Fruit fly (Drosophila melanogaster): ENCODE results near the gene CG7443.

CG7443 gene

DNA sequence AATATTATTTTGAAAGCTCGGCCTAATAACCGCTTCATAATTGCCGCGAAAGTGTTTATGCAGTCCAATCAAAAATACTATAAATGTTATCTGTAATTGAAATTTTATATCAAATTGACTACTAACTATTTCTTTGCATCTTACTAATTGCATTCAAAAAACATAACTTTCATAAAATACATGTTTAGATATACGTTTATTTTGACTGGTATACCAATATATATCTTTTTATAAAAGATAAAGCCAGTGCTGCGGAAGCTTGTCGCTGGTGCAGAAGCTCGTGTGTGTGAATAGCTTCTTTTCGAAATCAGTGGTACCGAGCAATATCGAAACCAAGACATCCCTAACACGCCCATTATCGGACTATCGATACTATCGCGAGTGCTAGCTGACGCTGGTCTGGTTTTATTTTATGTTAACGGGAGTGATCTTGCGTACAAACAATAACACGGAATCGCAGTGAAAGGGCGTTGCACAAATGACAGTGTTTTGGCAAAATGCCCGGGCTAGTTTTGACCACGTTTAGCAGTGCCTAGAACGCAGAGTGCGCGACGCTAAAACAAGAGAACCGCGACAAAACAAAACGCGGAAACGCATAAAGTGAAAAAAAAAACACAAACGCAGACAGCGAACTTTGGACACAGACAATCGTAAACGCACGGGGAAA, 25.5 kb downstream of the CG7443 start, which contains the start of gene Atg13 (continued):
- no peak for TF ChIP-seq sima (GFP tag; optimal IDR thresholded peaks at IDR 0.05)
- peak; percentile 82 for TF ChIP-seq row (GFP tag; IDR thresholded peaks at IDR 0.05)
- peak; percentile 30 for TF ChIP-seq Mad (GFP tag; optimal IDR thresholded peaks at IDR 0.05)
- no peak for TF ChIP-seq CG10959 (GFP tag; IDR thresholded peaks at IDR 0.05)
- TF ChIP-seq CG43689 (GFP tag; IDR thresholded peaks at IDR 0.05): no peak
- no peak for TF ChIP-seq CG13624 (GFP tag; optimal IDR thresholded peaks at IDR 0.05)
- no peak for TF ChIP-seq CG11723 (GFP tag; optimal IDR thresholded peaks at IDR 0.05)
- TF ChIP-seq knrl (GFP tag; IDR thresholded peaks at IDR 0.05; ENCODE audit: partially characterized antibody): peak; percentile 73
- TF ChIP-seq lbe (GFP tag; optimal IDR thresholded peaks at IDR 0.05): no peak
- no peak for TF ChIP-seq CG7786 (GFP tag; optimal IDR thresholded peaks at IDR 0.05)
- no peak for TF ChIP-seq maf-S (GFP tag; optimal IDR thresholded peaks at IDR 0.05)
- TF ChIP-seq CG4617 (GFP tag; optimal IDR thresholded peaks at IDR 0.05; ENCODE audit: borderline replicate concordance): peak; percentile 51
- no peak for TF ChIP-seq CG14014 (GFP tag; IDR thresholded peaks at IDR 0.05)
- no peak for TF ChIP-seq shn (GFP tag; optimal IDR thresholded peaks at IDR 0.05)
- TF ChIP-seq hkb (optimal IDR thresholded peaks at IDR 0.05): peak; percentile 62
- TF ChIP-seq hkb (GFP tag; IDR thresholded peaks at IDR 0.05): 0 out of 2 replicates have a peak, but pooled peaks have one; percentile 11
- no peak for TF ChIP-seq Ada2b (GFP tag; IDR thresholded peaks at IDR 0.05)
- TF ChIP-seq yki (optimal IDR thresholded peaks at IDR 0.05): no peak
- no peak for TF ChIP-seq vfl (GFP tag; optimal IDR thresholded peaks at IDR 0.05)
- no peak for TF ChIP-seq CG32532 (GFP tag; IDR thresholded peaks at IDR 0.05)
- no peak for TF ChIP-seq cas (GFP tag; IDR thresholded peaks at IDR 0.05)
- no peak for TF ChIP-seq Elba2 (GFP tag; optimal IDR thresholded peaks at IDR 0.05)
- no peak for TF ChIP-seq CG15011 (GFP tag; optimal IDR thresholded peaks at IDR 0.05)
- TF ChIP-seq CG7839 (tag; optimal IDR thresholded peaks at IDR 0.05): no peak
- peak; percentile 46 for TF ChIP-seq pzg (GFP tag; optimal IDR thresholded peaks at IDR 0.05)
- TF ChIP-seq kah (GFP tag; optimal IDR thresholded peaks at IDR 0.05): peak; percentile 8
- peak; percentile 0 for TF ChIP-seq CG3065 (GFP tag; optimal IDR thresholded peaks at IDR 0.05)
- no peak for TF ChIP-seq sim (GFP tag; IDR thresholded peaks at IDR 0.05)
- TF ChIP-seq CG4820 (GFP tag; optimal IDR thresholded peaks at IDR 0.05): no peak
- no peak for TF ChIP-seq onecut (GFP tag; IDR thresholded peaks at IDR 0.05)
- no peak for TF ChIP-seq br (optimal IDR thresholded peaks at IDR 0.05)
- TF ChIP-seq CG15073 (GFP tag; optimal IDR thresholded peaks at IDR 0.05): no peak
- TF ChIP-seq slbo (GFP tag; IDR thresholded peaks at IDR 0.05): peak; percentile 35; the same call in 1 of the 2 replicates
- TF ChIP-seq Taf1 (GFP tag; IDR thresholded peaks at IDR 0.05): no peak
- TF ChIP-seq sd (tag; optimal IDR thresholded peaks at IDR 0.05): no peak
- peak; percentile 15 for TF ChIP-seq HLH54F (GFP tag; optimal IDR thresholded peaks at IDR 0.05)
- TF ChIP-seq tgo (GFP tag; IDR thresholded peaks at IDR 0.05): no peak; the same call in 2 of the 3 replicates
- TF ChIP-seq CrebB (tag; optimal IDR thresholded peaks at IDR 0.05): no peak
- TF ChIP-seq CG30403 (GFP tag; optimal IDR thresholded peaks at IDR 0.05): peak; percentile 65
- TF ChIP-seq CG7372 (GFP tag; IDR thresholded peaks at IDR 0.05): no peak
- no peak for TF ChIP-seq CG9215 (GFP tag; IDR thresholded peaks at IDR 0.05)
- peak; percentile 28 for TF ChIP-seq CG1602 (GFP tag; optimal IDR thresholded peaks at IDR 0.05)
- TF ChIP-seq bowl (GFP tag; IDR thresholded peaks at IDR 0.05): no peak
- TF ChIP-seq PHDP (tag; optimal IDR thresholded peaks at IDR 0.05): no peak
- peak; percentile 77 for TF ChIP-seq vnd (GFP tag; IDR thresholded peaks at IDR 0.05; ENCODE audit: partially characterized antibody)
- TF ChIP-seq Sin3A (optimal IDR thresholded peaks at IDR 0.05): peak; percentile 92
- no peak for TF ChIP-seq CG1647 (GFP tag; optimal IDR thresholded peaks at IDR 0.05)
- TF ChIP-seq CG1024 (GFP tag; IDR thresholded peaks at IDR 0.05): peak; percentile 55; the same call in 1 of the 2 replicates
- no peak for TF ChIP-seq tio (GFP tag; optimal IDR thresholded peaks at IDR 0.05)
- TF ChIP-seq CoRest (tag; optimal IDR thresholded peaks at IDR 0.05): peak; percentile 70
- peak; percentile 89 for TF ChIP-seq bbx (GFP tag; IDR thresholded peaks at IDR 0.05; ENCODE audit: partially characterized antibody)
- TF ChIP-seq dpn (GFP tag; optimal IDR thresholded peaks at IDR 0.05): peak in 1 of 2 experiments; percentile 16
- no peak for TF ChIP-seq eve (GFP tag; optimal IDR thresholded peaks at IDR 0.05)
